Worm (Caenorhabditis elegans): Measurements from ENCODE around the gene cdr-2.

- TF ChIP-seq B0310.2 (tag; optimal IDR thresholded peaks at IDR 0.05) (no peak), ama-1 (optimal IDR thresholded peaks at IDR 0.05) (no peak), scrt-1 (GFP tag; IDR thresholded peaks at IDR 0.05) (no peak), ceh-13 (GFP tag; optimal IDR thresholded peaks at IDR 0.05) (no peak), sea-1 (GFP tag; conservative IDR thresholded peaks at IDR 0.05) (no peak), ets-7 (tag; optimal IDR thresholded peaks at IDR 0.05) (no peak), tbx-11 (GFP tag; IDR thresholded peaks at IDR 0.05) (no peak), pes-1 (GFP tag; IDR thresholded peaks at IDR 0.05) (no peak), flt-1 (GFP tag; IDR thresholded peaks at IDR 0.05) (no peak), tbx-37 (GFP tag; conservative IDR thresholded peaks at IDR 0.05) (no peak), F13C5.2 (tag; optimal IDR thresholded peaks at IDR 0.05) (no peak), hnd-1 (tag; optimal IDR thresholded peaks at IDR 0.05) (no peak)
Observed at ce11 chrV:12429039-12429438, 13.5 kb upstream of the cdr-2 start, which contains the start of gene C54D10.5.

Data from whole organism, early embryonic.